Fruit fly (Drosophila melanogaster) whole organism, wandering third instar larva: ENCODE data around the gene CG34347.

Source experiments
- CG32264 ChIP-seq: fragments of 200-800 bp; sonication (Bioruptor generic); optimal IDR thresholded peaks from 2 replicates; lab custom pipeline; 2016; ENCODE audit warnings: missing biosample characterization, missing genetic modification characterization
- Hr83 ChIP-seq: fragments of 200-300 bp; sonication (Bioruptor generic); optimal IDR thresholded peaks from 2 replicates; lab custom pipeline; 2016; ENCODE audit warnings: missing biosample characterization, mild to moderate bottlenecking, missing genetic modification characterization, moderate library complexity; ENCODE audit not compliant: poor library complexity, severe bottlenecking
- lola ChIP-seq: fragments of >200 bp; optimal IDR thresholded peaks from 2 replicates; lab custom pipeline; 2017; ENCODE audit warnings: missing biosample characterization, missing genetic modification characterization
- woc ChIP-seq: sonication (Bioruptor generic); optimal IDR thresholded peaks from 2 replicates; lab custom pipeline; 2016; ENCODE audit warnings: missing biosample characterization, mild to moderate bottlenecking, missing genetic modification characterization

dm6 chr3R:31301527-31301926, 9.4 kb upstream of the CG34347 start:
- TF ChIP-seq CG32264 (no peak), lola (no peak), Hr83 (GFP tag; lab: Kevin White, UChicago) (no peak), woc (no peak)
